Worm (Caenorhabditis elegans): ENCODE data around the gene txt-17.
"Not testable (repeated sequence)": the region's sequence is repeated elsewhere in the genome, so short reads cannot be mapped to it uniquely, and the experiment has no call there.

txt-17 gene

DNA sequence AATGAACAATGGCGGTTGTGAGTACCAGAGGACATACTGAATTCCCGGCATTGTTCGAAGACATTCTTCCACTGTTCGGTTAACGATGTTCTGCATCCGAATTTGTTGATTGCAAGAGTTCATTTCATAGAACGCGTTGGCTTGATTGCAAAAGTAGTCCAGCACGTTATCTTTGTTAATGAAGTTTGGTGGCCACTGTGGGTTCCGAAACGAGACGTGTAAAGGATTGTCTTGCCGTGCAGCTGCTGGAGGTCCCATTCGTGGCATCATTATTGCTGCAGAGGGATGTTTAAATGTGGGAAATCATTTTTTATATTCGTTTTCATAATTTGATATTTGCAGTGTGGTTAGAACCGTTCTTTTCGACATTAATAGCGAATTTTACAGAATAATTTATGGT lies 6.3 kb upstream of the txt-17 start, which contains the start of gene mdt-6:
mdt-6 (minus strand) TSS at position 275 of the 400 bp plus-strand sequence.
- TF ChIP-seq mab-5 (tag; optimal IDR thresholded peaks at IDR 0.05) (no peak), sptf-1 (tag; optimal IDR thresholded peaks at IDR 0.05) (no peak), nhr-76 (tag; optimal IDR thresholded peaks at IDR 0.05) (no peak), nhr-28 (tag; optimal IDR thresholded peaks at IDR 0.05) (no peak), blmp-1 (tag; optimal IDR thresholded peaks at IDR 0.05) (no peak), lin-13 (tag; optimal IDR thresholded peaks at IDR 0.05) (no peak), lin-32 (GFP tag; optimal IDR thresholded peaks at IDR 0.05) (no peak), zip-8 (tag; optimal IDR thresholded peaks at IDR 0.05) (no peak), drap-1 (GFP tag; optimal IDR thresholded peaks at IDR 0.05) (no peak), ceh-83 (GFP tag; optimal IDR thresholded peaks at IDR 0.05) (no peak), flh-1 (GFP tag; optimal IDR thresholded peaks at IDR 0.05) (no peak), elt-1 (tag; optimal IDR thresholded peaks at IDR 0.05; ENCODE audit: borderline replicate concordance, insufficient read depth) (no peak), unc-62 (GFP tag; optimal IDR thresholded peaks at IDR 0.05) (no peak), ztf-11 (tag; optimal IDR thresholded peaks at IDR 0.05) (no peak), ceh-39 (tag; optimal IDR thresholded peaks at IDR 0.05) (no peak), nhr-237 (tag; optimal IDR thresholded peaks at IDR 0.05) (no peak), elt-3 (tag; optimal IDR thresholded peaks at IDR 0.05) (no peak), cnd-1 (tag; optimal IDR thresholded peaks at IDR 0.05) (no peak)

- not testable (repeated sequence) for TF ChIP-seq unc-62 (GFP tag; optimal IDR thresholded peaks at IDR 0.05); blmp-1 (tag; optimal IDR thresholded peaks at IDR 0.05); drap-1 (GFP tag; optimal IDR thresholded peaks at IDR 0.05)
These were observed 4.8 kb upstream of the txt-17 start, which contains the start of gene Y57E12AL.2 for ce11 chrV:7057795-7058194. TSS of gene Y57E12AL.2 (plus strand) at chrV:7058095.

- TF ChIP-seq tbx-8 (GFP tag; optimal IDR thresholded peaks at IDR 0.05) (no peak), zip-8 (tag; optimal IDR thresholded peaks at IDR 0.05) (no peak), lsy-2 (tag; optimal IDR thresholded peaks at IDR 0.05) (no peak), bed-3 (GFP tag; optimal IDR thresholded peaks at IDR 0.05) (no peak)
These were observed 1.6 kb upstream of the txt-17 start, which contains the start of gene spig-8 for ce11 chrV:7054598-7054997. TSS of gene spig-8 (plus strand) at chrV:7054898.

DNA sequence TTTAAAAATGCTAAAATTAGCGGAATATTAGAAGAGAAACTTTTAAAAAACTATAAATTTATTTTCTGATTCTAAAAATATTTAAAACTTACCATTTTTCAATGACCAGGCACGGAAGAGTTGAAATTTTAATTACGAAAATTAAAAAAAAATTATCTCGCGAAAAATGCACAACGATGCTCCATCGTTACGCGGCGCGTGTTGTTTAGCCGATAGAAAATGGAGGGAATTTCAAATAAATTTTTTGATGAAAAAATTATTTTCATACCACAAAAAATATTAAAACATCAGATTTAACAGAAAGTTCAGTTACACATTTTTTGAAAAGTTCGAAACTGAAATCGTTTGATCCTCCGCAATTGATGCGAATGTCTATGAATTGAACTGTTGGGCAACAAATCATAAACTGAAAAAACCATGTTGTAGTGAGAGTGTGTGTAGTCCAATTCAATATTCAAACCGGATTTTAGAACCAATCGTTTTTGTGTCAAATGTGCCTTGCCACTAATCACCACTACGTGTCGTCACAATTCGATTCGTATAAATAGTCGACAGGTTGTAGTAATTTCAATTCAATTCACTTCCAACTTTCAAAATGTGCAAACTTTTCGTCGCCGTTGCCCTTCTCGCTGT lies 1.8 kb downstream of the txt-17 start, which contains the start of the genes tofu-2 and spig-1:
tofu-2 (minus strand) TSS at position 116 of the 633 bp plus-strand sequence.
spig-1 (plus strand) TSS at position 583 of the 633 bp plus-strand sequence.
- TF ChIP-seq lsy-2 (tag; optimal IDR thresholded peaks at IDR 0.05), result no peak
- TF ChIP-seq nhr-28 (tag; optimal IDR thresholded peaks at IDR 0.05), result no peak
- no peak for TF ChIP-seq ham-2 (GFP tag; optimal IDR thresholded peaks at IDR 0.05)
- no peak for TF ChIP-seq mab-5 (tag; optimal IDR thresholded peaks at IDR 0.05)
- TF ChIP-seq flh-1 (GFP tag; optimal IDR thresholded peaks at IDR 0.05), result no peak
- TF ChIP-seq lin-13 (tag; optimal IDR thresholded peaks at IDR 0.05), result no peak
- TF ChIP-seq unc-39 (tag; optimal IDR thresholded peaks at IDR 0.05), result no peak
- no peak for TF ChIP-seq nhr-237 (tag; optimal IDR thresholded peaks at IDR 0.05)
- no peak for TF ChIP-seq mep-1 (tag; optimal IDR thresholded peaks at IDR 0.05)
- TF ChIP-seq nhr-76 (tag; optimal IDR thresholded peaks at IDR 0.05), result no peak
- no peak for TF ChIP-seq snpc-4 (tag; optimal IDR thresholded peaks at IDR 0.05)
- TF ChIP-seq unc-62 (GFP tag; optimal IDR thresholded peaks at IDR 0.05), result no peak
- TF ChIP-seq drap-1 (GFP tag; optimal IDR thresholded peaks at IDR 0.05), result no peak
- no peak for TF ChIP-seq ztf-11 (tag; optimal IDR thresholded peaks at IDR 0.05)
- no peak for TF ChIP-seq bed-3 (GFP tag; optimal IDR thresholded peaks at IDR 0.05)

DNA sequence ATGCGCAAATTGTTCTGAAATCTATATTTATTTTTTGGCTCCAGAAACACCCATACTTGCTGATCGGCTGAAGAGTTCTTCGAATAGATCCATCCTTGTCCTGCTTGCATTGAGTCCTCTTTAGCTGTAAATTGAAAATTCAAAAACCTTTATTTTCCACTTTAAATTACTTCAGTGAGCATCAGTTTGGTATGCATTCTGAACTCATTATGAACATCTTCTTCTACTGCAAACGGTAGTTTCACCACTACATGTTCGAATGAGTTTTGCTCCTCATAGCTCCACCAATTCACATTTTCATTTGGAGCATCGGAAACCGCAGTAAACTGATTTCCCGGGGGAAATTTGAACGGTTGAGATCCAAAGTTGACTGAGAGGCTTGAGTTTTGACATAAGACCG lies 2.8 kb downstream of the txt-17 start:
- TF ChIP-seq ham-2 (GFP tag; optimal IDR thresholded peaks at IDR 0.05) (no peak), drap-1 (GFP tag; optimal IDR thresholded peaks at IDR 0.05) (no peak), hlh-1 (tag; optimal IDR thresholded peaks at IDR 0.05) (no peak), mep-1 (tag; optimal IDR thresholded peaks at IDR 0.05) (no peak), unc-120 (tag; optimal IDR thresholded peaks at IDR 0.05; ENCODE audit: poor library complexity, severe bottlenecking) (no peak), ceh-83 (GFP tag; optimal IDR thresholded peaks at IDR 0.05) (no peak), elt-1 (tag; optimal IDR thresholded peaks at IDR 0.05; ENCODE audit: borderline replicate concordance, insufficient read depth) (no peak), tbx-8 (GFP tag; optimal IDR thresholded peaks at IDR 0.05) (no peak), ceh-43 (GFP tag; optimal IDR thresholded peaks at IDR 0.05) (no peak), snpc-4 (tag; optimal IDR thresholded peaks at IDR 0.05) (no peak), mls-2 (tag; optimal IDR thresholded peaks at IDR 0.05) (no peak), sptf-1 (tag; optimal IDR thresholded peaks at IDR 0.05) (no peak), nhr-2 (tag; optimal IDR thresholded peaks at IDR 0.05) (no peak), lin-32 (GFP tag; optimal IDR thresholded peaks at IDR 0.05) (no peak), nhr-237 (tag; optimal IDR thresholded peaks at IDR 0.05) (no peak), M03D4.4 (tag; optimal IDR thresholded peaks at IDR 0.05) (no peak), unc-62 (GFP tag; optimal IDR thresholded peaks at IDR 0.05) (no peak), pha-4 (tag; optimal IDR thresholded peaks at IDR 0.05) (no peak), blmp-1 (tag; optimal IDR thresholded peaks at IDR 0.05) (no peak), ceh-39 (tag; optimal IDR thresholded peaks at IDR 0.05) (no peak)

All from whole organism, mixed stage, embryonic.